Worm (Caenorhabditis elegans): ENCODE results near the gene rike-1.

DNA sequence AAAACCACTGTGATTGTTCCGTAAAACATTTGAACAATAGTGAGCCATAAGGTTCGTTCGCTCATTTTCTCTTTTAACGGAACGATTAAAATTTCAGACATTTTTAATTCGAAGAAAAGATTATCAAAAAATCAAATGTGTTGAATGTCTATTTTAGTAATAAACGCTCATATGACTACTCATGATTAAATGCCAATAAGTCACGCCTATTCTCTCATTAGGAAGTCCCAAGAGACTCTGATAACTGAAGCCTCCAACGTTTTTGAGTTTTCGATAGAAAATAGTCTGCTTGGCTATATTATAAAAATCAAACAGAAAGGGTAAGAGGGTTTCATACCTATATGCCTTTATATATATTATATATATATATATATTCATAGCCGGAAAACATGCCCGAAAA, 10.5 kb upstream of the rike-1 start, which contains the start of gene srg-47:
- no peak for TF ChIP-seq lin-39 (tag; optimal IDR thresholded peaks at IDR 0.05)
- no peak for TF ChIP-seq aly-2 (tag; optimal IDR thresholded peaks at IDR 0.05)
- TF ChIP-seq ztf-4 (tag; optimal IDR thresholded peaks at IDR 0.05): no peak
- TF ChIP-seq nhr-237 (tag; optimal IDR thresholded peaks at IDR 0.05): no peak
- no peak for TF ChIP-seq ceh-82 (tag; optimal IDR thresholded peaks at IDR 0.05)
- TF ChIP-seq elt-1 (tag; optimal IDR thresholded peaks at IDR 0.05): no peak
- TF ChIP-seq unc-62 (GFP tag; optimal IDR thresholded peaks at IDR 0.05): no peak
- no peak for TF ChIP-seq Y55F3AM.14 (GFP tag; optimal IDR thresholded peaks at IDR 0.05)

All from whole organism, L2 larva.